Fruit fly (Drosophila melanogaster) whole organism, embryonic: Measurements from ENCODE around the gene Npc2a.

Source experiments
- ATbp ChIP-seq: fragments of 200-800 bp; sonication (Bioruptor generic); optimal IDR thresholded peaks from 2 replicates; lab custom pipeline; 2017; ENCODE audit warnings: missing biosample characterization, mild to moderate bottlenecking, missing genetic modification characterization, missing genetic modification reagents
- Antp ChIP-seq: fragments of 200-800 bp; sonication (Bioruptor generic); optimal IDR thresholded peaks from 3 replicates; lab custom pipeline; 2016; ENCODE audit warnings: missing biosample characterization, missing genetic modification characterization
- Atf3 ChIP-seq: fragments of 200-800 bp; sonication (Bioruptor generic); optimal IDR thresholded peaks from 3 replicates; lab custom pipeline; 2016; ENCODE audit warnings: missing biosample characterization, missing genetic modification characterization
- CG10321 ChIP-seq: fragments of 200-800 bp; sonication (Bioruptor generic); IDR thresholded peaks from 2 replicates; pipeline ENCODE4 v1.3.6; 2022; ENCODE audit warnings: missing biosample characterization, missing genetic modification characterization
- CG12104 ChIP-seq: fragments of 200-800 bp; sonication (Bioruptor generic); optimal IDR thresholded peaks from 3 replicates; lab custom pipeline; 2016; ENCODE audit warnings: missing biosample characterization, missing genetic modification characterization
- CG1602 ChIP-seq: fragments of 200-800 bp; sonication (Bioruptor generic); optimal IDR thresholded peaks from 3 replicates; lab custom pipeline; 2016; ENCODE audit warnings: missing biosample characterization, missing genetic modification characterization
- CG17829 ChIP-seq: fragments of 200-800 bp; optimal IDR thresholded peaks from 2 replicates; lab custom pipeline; 2019; ENCODE audit warnings: missing biosample characterization, mild to moderate bottlenecking, missing genetic modification characterization, moderate library complexity
- CG2889 ChIP-seq: fragments of 200-800 bp; sonication (Bioruptor generic); IDR thresholded peaks from 3 replicates; pipeline ENCODE4 v1.3.6; 2022; ENCODE audit warnings: missing biosample characterization, missing genetic modification characterization
- CG32532 ChIP-seq: fragments of 200-800 bp; sonication (Bioruptor generic); IDR thresholded peaks from 2 replicates; pipeline ENCODE4 v1.3.6; 2022; ENCODE audit warnings: missing biosample characterization, missing genetic modification characterization
- CG3847 ChIP-seq: fragments of 200-800 bp; sonication (Bioruptor generic); IDR thresholded peaks from 2 replicates; pipeline ENCODE4 v1.3.6; 2022; ENCODE audit warnings: missing biosample characterization, missing genetic modification characterization
- CG42726 ChIP-seq: fragments of 200-800 bp; sonication (Bioruptor generic); IDR thresholded peaks from 2 replicates; pipeline ENCODE4 v1.3.6; 2022; ENCODE audit warnings: missing biosample characterization, missing genetic modification characterization; ENCODE audit not compliant: partially characterized antibody
- CG4424 ChIP-seq: fragments of 200-800 bp; sonication (Bioruptor generic); optimal IDR thresholded peaks from 3 replicates; lab custom pipeline; 2016; ENCODE audit warnings: missing biosample characterization, missing genetic modification characterization
- CG4854 ChIP-seq: fragments of 200-800 bp; sonication (Bioruptor generic); optimal IDR thresholded peaks from 2 replicates; lab custom pipeline; 2016; ENCODE audit warnings: missing biosample characterization, missing genetic modification characterization, inconsistent platforms
- CG6654 ChIP-seq: fragments of 200-800 bp; sonication (Bioruptor generic); optimal IDR thresholded peaks from 2 replicates; lab custom pipeline; 2017; ENCODE audit warnings: missing biosample characterization, mild to moderate bottlenecking, missing genetic modification characterization
- CG6791 ChIP-seq: fragments of 200-800 bp; sonication (Bioruptor generic); IDR thresholded peaks from 3 replicates; pipeline ENCODE4 v1.3.6; 2022; ENCODE audit warnings: missing biosample characterization, missing genetic modification characterization; ENCODE audit not compliant: partially characterized antibody
- CG6854 ChIP-seq: fragments of 200-800 bp; sonication (Bioruptor generic); optimal IDR thresholded peaks from 3 replicates; lab custom pipeline; 2017; ENCODE audit warnings: missing biosample characterization, mild to moderate bottlenecking, missing genetic modification characterization
- CG7372 ChIP-seq: fragments of 200-800 bp; sonication (Bioruptor generic); IDR thresholded peaks from 2 replicates; pipeline ENCODE4 v1.3.6; 2022; ENCODE audit warnings: missing biosample characterization, missing genetic modification characterization
- CG8388 ChIP-seq: fragments of 200-800 bp; sonication (Bioruptor generic); optimal IDR thresholded peaks from 2 replicates; lab custom pipeline; 2019; ENCODE audit warnings: missing biosample characterization, mild to moderate bottlenecking, missing genetic modification characterization, moderate library complexity
- CG9797 ChIP-seq: fragments of 200-800 bp; sonication (Bioruptor generic); optimal IDR thresholded peaks from 3 replicates; lab custom pipeline; 2018; ENCODE audit warnings: missing biosample characterization, mild to moderate bottlenecking, missing genetic modification characterization
- CkIIα-i1 ChIP-seq: fragments of 200-800 bp; sonication (Bioruptor generic); IDR thresholded peaks from 2 replicates; pipeline ENCODE4 v1.3.6; 2022; ENCODE audit warnings: missing biosample characterization, missing genetic modification characterization
- Dfd ChIP-seq, 2 experiments: fragments of >200 bp; optimal IDR thresholded peaks; 2 replicates each; lab custom pipeline; 2017; ENCODE audit warnings: missing biosample characterization in 2 of 2, missing genetic modification characterization in 2 of 2
- E2f1 ChIP-seq: fragments of 200-800 bp; sonication (Bioruptor generic); IDR thresholded peaks from 2 replicates; pipeline ENCODE4 v1.3.6; 2022; ENCODE audit warnings: missing biosample characterization, missing genetic modification characterization
- HLHmδ ChIP-seq: fragments of 200-800 bp; sonication (Bioruptor generic); optimal IDR thresholded peaks from 2 replicates; lab custom pipeline; 2018; ENCODE audit warnings: missing biosample characterization, mild to moderate bottlenecking, missing genetic modification characterization, moderate library complexity
- HmgZ ChIP-seq: fragments of 200-800 bp; sonication (Bioruptor generic); optimal IDR thresholded peaks from 2 replicates; lab custom pipeline; 2018; ENCODE audit warnings: missing biosample characterization, mild to moderate bottlenecking, missing genetic modification characterization
- Hr3 ChIP-seq: fragments of 200-800 bp; sonication (Bioruptor generic); optimal IDR thresholded peaks from 3 replicates; lab custom pipeline; 2016; ENCODE audit warnings: missing biosample characterization, missing genetic modification characterization
- MTF-1 ChIP-seq: fragments of 200-800 bp; sonication (Bioruptor generic); optimal IDR thresholded peaks from 2 replicates; lab custom pipeline; 2018; ENCODE audit warnings: missing biosample characterization, mild to moderate bottlenecking, missing genetic modification characterization, borderline replicate concordance
- Sry-β ChIP-seq: fragments of 200-800 bp; sonication (Bioruptor generic); optimal IDR thresholded peaks from 2 replicates; lab custom pipeline; 2018; ENCODE audit warnings: missing biosample characterization, mild to moderate bottlenecking, missing genetic modification characterization, moderate library complexity
- Tbp ChIP-seq: fragments of >200 bp; optimal IDR thresholded peaks from 2 replicates; lab custom pipeline; 2018; ENCODE audit warnings: missing biosample characterization, missing genetic modification characterization
- ap ChIP-seq: fragments of 200-800 bp; sonication (Bioruptor generic); IDR thresholded peaks from 2 replicates; pipeline ENCODE4 v1.3.6; 2022; ENCODE audit warnings: missing biosample characterization, missing genetic modification characterization
- bab2 ChIP-seq: fragments of 200-800 bp; sonication (Bioruptor generic); optimal IDR thresholded peaks from 2 replicates; lab custom pipeline; 2016; ENCODE audit warnings: missing biosample characterization, missing genetic modification characterization
- dmrt99B ChIP-seq: fragments of 200-800 bp; sonication (Bioruptor generic); optimal IDR thresholded peaks from 2 replicates; lab custom pipeline; 2018; ENCODE audit warnings: missing biosample characterization, mild to moderate bottlenecking, missing genetic modification characterization, moderate library complexity
- en ChIP-seq: fragments of 200-800 bp; sonication (Bioruptor generic); optimal IDR thresholded peaks from 2 replicates; lab custom pipeline; 2016; ENCODE audit warnings: missing biosample characterization, missing genetic modification characterization
- fd102C ChIP-seq: fragments of 200-800 bp; sonication (Bioruptor generic); optimal IDR thresholded peaks from 2 replicates; lab custom pipeline; 2018; ENCODE audit warnings: missing biosample characterization, mild to moderate bottlenecking, missing genetic modification characterization, moderate library complexity
- gfzf ChIP-seq: fragments of 200-800 bp; sonication (Bioruptor generic); optimal IDR thresholded peaks from 2 replicates; lab custom pipeline; 2016; ENCODE audit warnings: missing biosample characterization, mild to moderate bottlenecking, missing genetic modification characterization, moderate library complexity
- insv ChIP-seq, 2 experiments: fragments of 200-800 bp; sonication (Bioruptor generic); optimal IDR thresholded peaks; 3 replicates each; lab custom pipeline; 2016 to 2018; ENCODE audit warnings: missing biosample characterization in 2 of 2, missing genetic modification characterization in 2 of 2
- kni ChIP-seq: fragments of 200-800 bp; sonication (Bioruptor generic); optimal IDR thresholded peaks from 3 replicates; lab custom pipeline; 2017; ENCODE audit warnings: mild to moderate bottlenecking, missing biosample characterization, missing genetic modification reagents, missing genetic modification characterization
- mam ChIP-seq: fragments of 200-800 bp; sonication (Bioruptor generic); optimal IDR thresholded peaks from 3 replicates; lab custom pipeline; 2016; ENCODE audit warnings: missing biosample characterization, missing genetic modification characterization
- nerfin-2 ChIP-seq: fragments of 200-800 bp; sonication (Bioruptor generic); IDR thresholded peaks from 2 replicates; pipeline ENCODE4 v1.3.6; 2022; ENCODE audit warnings: missing biosample characterization, missing genetic modification characterization; ENCODE audit not compliant: partially characterized antibody
- peb ChIP-seq: fragments of 200-800 bp; sonication (Bioruptor generic); IDR thresholded peaks from 2 replicates; pipeline ENCODE4 v1.3.6; 2022; ENCODE audit warnings: missing biosample characterization, missing genetic modification characterization
- ranshi ChIP-seq: fragments of 200-800 bp; sonication (Bioruptor generic); IDR thresholded peaks from 2 replicates; pipeline ENCODE4 v1.3.6; 2022; ENCODE audit warnings: missing biosample characterization, missing genetic modification characterization
- run ChIP-seq: fragments of 200-800 bp; sonication (Bioruptor generic); optimal IDR thresholded peaks from 3 replicates; lab custom pipeline; 2018; ENCODE audit warnings: missing biosample characterization, mild to moderate bottlenecking, missing genetic modification characterization
- sc ChIP-seq, 3 experiments: fragments of >200 bp in 2 of 3; fragments of 200-800 bp in 1 of 3; sonication (Bioruptor generic) in 1 of 3; optimal IDR thresholded peaks; 2 replicates in 2 of 3; 3 replicates in 1 of 3; lab custom pipeline; 2017; ENCODE audit warnings: mild to moderate bottlenecking in 1 of 3, missing biosample characterization in 1 of 3, missing genetic modification characterization in 1 of 3, missing genetic modification reagents in 1 of 3
- shn ChIP-seq: fragments of 200-800 bp; sonication (Bioruptor generic); optimal IDR thresholded peaks from 3 replicates; lab custom pipeline; 2016; ENCODE audit warnings: missing biosample characterization, missing genetic modification characterization
- ssp ChIP-seq: fragments of 200-800 bp; sonication (Bioruptor generic); IDR thresholded peaks from 2 replicates; pipeline ENCODE4 v1.3.6; 2022; ENCODE audit warnings: missing biosample characterization, missing genetic modification characterization
- toy ChIP-seq: fragments of 200-800 bp; sonication (Bioruptor generic); IDR thresholded peaks from 2 replicates; pipeline ENCODE4 v1.3.6; 2022; ENCODE audit warnings: missing biosample characterization, missing genetic modification characterization
- trem ChIP-seq: fragments of 200-800 bp; optimal IDR thresholded peaks from 3 replicates; lab custom pipeline; 2019; ENCODE audit warnings: missing biosample characterization, mild to moderate bottlenecking, missing genetic modification characterization, moderate library complexity
- tup ChIP-seq: fragments of 200-800 bp; sonication (Bioruptor generic); optimal IDR thresholded peaks from 2 replicates; lab custom pipeline; 2016; ENCODE audit warnings: missing biosample characterization, mild to moderate bottlenecking, missing genetic modification characterization, moderate library complexity
- unc-4 ChIP-seq: fragments of 200-800 bp; sonication (Bioruptor generic); IDR thresholded peaks from 2 replicates; pipeline ENCODE4 v1.3.6; 2022; ENCODE audit warnings: missing biosample characterization, missing genetic modification characterization; ENCODE audit not compliant: partially characterized antibody
- zen ChIP-seq: fragments of 200-800 bp; sonication (Bioruptor generic); optimal IDR thresholded peaks from 3 replicates; lab custom pipeline; 2018; ENCODE audit warnings: missing biosample characterization, mild to moderate bottlenecking, missing genetic modification characterization, moderate library complexity

Gene Npc2a

DNA sequence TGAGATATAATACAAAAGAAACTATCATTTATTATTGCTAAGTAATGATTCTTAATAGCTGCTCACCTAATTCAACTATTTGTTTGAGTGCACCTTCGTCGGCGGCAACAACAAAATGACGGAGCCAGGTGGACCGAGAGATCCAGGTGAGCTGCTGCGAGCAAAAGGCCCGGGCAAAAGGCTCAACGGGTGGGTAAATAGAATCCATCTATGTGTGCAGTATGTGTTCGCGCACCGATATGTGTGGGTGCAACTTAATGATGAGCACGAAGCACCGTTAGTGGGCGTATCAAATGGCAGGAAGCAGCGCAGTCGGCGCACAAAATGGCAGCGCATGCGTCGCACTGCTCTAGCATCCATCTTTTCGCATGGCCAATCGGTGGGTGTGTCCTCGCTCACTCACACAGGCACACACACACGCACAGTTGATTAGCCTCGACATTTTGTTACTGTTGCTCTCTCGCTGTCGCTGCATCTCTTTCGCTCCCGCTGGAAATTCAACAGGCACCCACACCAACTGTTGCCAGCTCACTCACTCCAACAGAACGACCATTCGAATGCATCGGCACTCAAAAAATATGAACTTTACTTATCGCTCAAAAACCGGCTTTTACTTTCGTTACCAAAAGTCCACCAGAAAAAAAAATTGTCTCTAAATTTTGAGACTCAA, 15.5 kb upstream of the Npc2a start (continued):
- TF ChIP-seq CG42726 (GFP tag; lab: Robert Waterston, UW): 0 out of 2 replicates have a peak, but pooled peaks have one; percentile 25
- 0 out of 2 replicates have a peak, but pooled peaks have one; percentile 9 for TF ChIP-seq nerfin-2 (GFP tag; lab: Robert Waterston, UW)
- peak; percentile 1 for TF ChIP-seq HLHmδ (GFP tag; lab: Kevin White, UChicago)
- no peak for TF ChIP-seq E2f1 (GFP tag; lab: Robert Waterston, UW)
- TF ChIP-seq MTF-1 (GFP tag; lab: Kevin White, UChicago): no peak
- no peak for TF ChIP-seq CG1602 (GFP tag; lab: Kevin White, UChicago)
- no peak for TF ChIP-seq run (tag; lab: Kevin White, UChicago)
- TF ChIP-seq CG6791 (GFP tag; lab: Robert Waterston, UW): peak; percentile 64; the same call in 2 of the 3 replicates
- no peak for TF ChIP-seq CG3847 (GFP tag; lab: Robert Waterston, UW)
- no peak for TF ChIP-seq Atf3 (GFP tag; lab: Kevin White, UChicago)
- TF ChIP-seq CG17829 (tag; lab: Kevin White, UChicago): no peak
- TF ChIP-seq CG4424 (GFP tag; lab: Kevin White, UChicago): no peak
- TF ChIP-seq HmgZ (tag; lab: Kevin White, UChicago): no peak
- TF ChIP-seq insv (GFP tag; optimal IDR thresholded peaks at IDR 0.05; lab: Kevin White, UChicago): peak in 1 of 2 experiments; percentile 67
- TF ChIP-seq CG10321 (GFP tag; lab: Robert Waterston, UW): peak; percentile 98
- no peak for TF ChIP-seq CG6854
- no peak for TF ChIP-seq CG7372 (GFP tag; lab: Robert Waterston, UW)
- TF ChIP-seq CG32532 (GFP tag; lab: Robert Waterston, UW): peak; percentile 19; the same call in 1 of the 2 replicates
- no peak for TF ChIP-seq bab2 (GFP tag; lab: Kevin White, UChicago)
- no peak for TF ChIP-seq ap
- TF ChIP-seq ssp (GFP tag; lab: Robert Waterston, UW): no peak
- TF ChIP-seq ranshi (GFP tag; lab: Robert Waterston, UW): no peak; the same call in 1 of the 2 replicates
- TF ChIP-seq gfzf (GFP tag; lab: Kevin White, UChicago): no peak
- no peak for TF ChIP-seq fd102C (GFP tag; lab: Kevin White, UChicago)
- TF ChIP-seq toy (GFP tag; lab: Robert Waterston, UW): no peak
- no peak for TF ChIP-seq mam (GFP tag; lab: Kevin White, UChicago)
- TF ChIP-seq shn: no peak
- TF ChIP-seq CG8388 (GFP tag; lab: Kevin White, UChicago): no peak
- no peak for TF ChIP-seq trem (tag; lab: Kevin White, UChicago)
- TF ChIP-seq Sry-β (GFP tag; lab: Kevin White, UChicago): no peak
- TF ChIP-seq CG6654 (GFP tag; lab: Kevin White, UChicago): no peak
- TF ChIP-seq peb (GFP tag; lab: Robert Waterston, UW): no peak
- no peak for TF ChIP-seq CG2889 (GFP tag; lab: Robert Waterston, UW)
- TF ChIP-seq en (GFP tag; lab: Kevin White, UChicago): no peak
- TF ChIP-seq kni (GFP tag; lab: Kevin White, UChicago): peak; percentile 42
- TF ChIP-seq ATbp (GFP tag; lab: Kevin White, UChicago): no peak
- TF ChIP-seq CG12104 (GFP tag; lab: Kevin White, UChicago): no peak
- TF ChIP-seq unc-4 (GFP tag; lab: Robert Waterston, UW): no peak
- TF ChIP-seq Tbp (GFP tag; lab: Kevin White, UChicago): no peak
- peak; percentile 66 for TF ChIP-seq zen (tag; lab: Kevin White, UChicago)
- no peak for TF ChIP-seq dmrt99B (tag; lab: Kevin White, UChicago)
- no peak for TF ChIP-seq Antp
- no peak for TF ChIP-seq Hr3 (GFP tag; lab: Kevin White, UChicago)
- TF ChIP-seq sc (optimal IDR thresholded peaks at IDR 0.05; lab: Kevin White, UChicago): no peak
- no peak for TF ChIP-seq sc (GFP tag; optimal IDR thresholded peaks at IDR 0.05; lab: Kevin White, UChicago)
- TF ChIP-seq CG4854 (GFP tag; lab: Kevin White, UChicago): no peak
- no peak for TF ChIP-seq CkIIα-i1 (GFP tag; lab: Robert Waterston, UW)
- TF ChIP-seq Dfd (GFP tag; optimal IDR thresholded peaks at IDR 0.05; lab: Kevin White, UChicago): no peak
- TF ChIP-seq tup: no peak
- no peak for TF ChIP-seq CG9797
